Worm (Caenorhabditis elegans) whole organism, mixed stage, embryonic: Measurements from ENCODE around the gene C25D7.10.

Source experiments
- M03D4.4 ChIP-seq: sonication (generic microtip); optimal IDR thresholded peaks from 2 replicates; lab custom pipeline; 2017; ENCODE audit warnings: mild to moderate bottlenecking, missing genetic modification characterization, missing compliant biosample characterization
- blmp-1 ChIP-seq: fragments of 150-350 bp; optimal IDR thresholded peaks from 2 replicates; lab custom pipeline; 2014; ENCODE audit warnings: missing biosample characterization, missing genetic modification characterization
- ceh-39 ChIP-seq: fragments of 150-350 bp; optimal IDR thresholded peaks from 2 replicates; lab custom pipeline; 2014; ENCODE audit warnings: missing biosample characterization, missing genetic modification characterization
- ceh-43 ChIP-seq: fragments of 200-800 bp; sonication (Bioruptor generic); optimal IDR thresholded peaks from 2 replicates; lab custom pipeline; 2018; ENCODE audit warnings: mild to moderate bottlenecking, missing genetic modification characterization, moderate library complexity, missing compliant biosample characterization
- ceh-83 ChIP-seq: fragments of 200-800 bp; sonication (Bioruptor generic); optimal IDR thresholded peaks from 2 replicates; lab custom pipeline; 2018; ENCODE audit warnings: mild to moderate bottlenecking, missing genetic modification characterization, missing compliant biosample characterization
- ces-1 ChIP-seq: fragments of 150-350 bp; optimal IDR thresholded peaks from 2 replicates; lab custom pipeline; 2014; ENCODE audit warnings: missing biosample characterization, missing genetic modification reagents, missing genetic modification characterization
- cnd-1 ChIP-seq: fragments of 200-800 bp; sonication (Bioruptor generic); optimal IDR thresholded peaks from 2 replicates; lab custom pipeline; 2018; ENCODE audit warnings: mild to moderate bottlenecking, missing genetic modification characterization, missing compliant biosample characterization
- drap-1 ChIP-seq: fragments of 200-800 bp; sonication (Bioruptor generic); optimal IDR thresholded peaks from 3 replicates; lab custom pipeline; 2018; ENCODE audit warnings: mild to moderate bottlenecking, missing genetic modification characterization, missing compliant biosample characterization
- elt-1 ChIP-seq: sonication (generic microtip); optimal IDR thresholded peaks from 2 replicates; lab custom pipeline; 2017; ENCODE audit warnings: missing genetic modification characterization, mild to moderate bottlenecking, missing compliant biosample characterization, antibody characterized with exemption, moderate library complexity, borderline replicate concordance; ENCODE audit not compliant: insufficient read depth
- elt-3 ChIP-seq: fragments of 150-350 bp; optimal IDR thresholded peaks from 2 replicates; lab custom pipeline; 2014; ENCODE audit warnings: missing biosample characterization, missing genetic modification characterization
- ham-2 ChIP-seq: fragments of 200-800 bp; sonication (Bioruptor generic); optimal IDR thresholded peaks from 2 replicates; lab custom pipeline; 2018; ENCODE audit warnings: mild to moderate bottlenecking, missing genetic modification characterization, missing compliant biosample characterization
- hlh-1 ChIP-seq: fragments of 150-350 bp; optimal IDR thresholded peaks from 2 replicates; lab custom pipeline; 2014; ENCODE audit warnings: missing biosample characterization, missing genetic modification reagents, missing genetic modification characterization
- lin-32 ChIP-seq: fragments of 200-800 bp; sonication (Bioruptor generic); optimal IDR thresholded peaks from 2 replicates; lab custom pipeline; 2018; ENCODE audit warnings: mild to moderate bottlenecking, missing genetic modification characterization, missing compliant biosample characterization
- mab-5 ChIP-seq: fragments of 150-350 bp; optimal IDR thresholded peaks from 2 replicates; lab custom pipeline; 2014; ENCODE audit warnings: missing biosample characterization, missing genetic modification characterization
- mep-1 ChIP-seq: fragments of 150-350 bp; optimal IDR thresholded peaks from 2 replicates; lab custom pipeline; 2017; ENCODE audit warnings: missing biosample characterization, missing genetic modification reagents, missing genetic modification characterization, inconsistent platforms
- mls-2 ChIP-seq: sonication (generic microtip); optimal IDR thresholded peaks from 2 replicates; lab custom pipeline; 2016; ENCODE audit warnings: mild to moderate bottlenecking, missing genetic modification characterization, moderate library complexity, missing compliant biosample characterization
- nhr-2 ChIP-seq: fragments of 150-350 bp; optimal IDR thresholded peaks from 2 replicates; lab custom pipeline; 2014; ENCODE audit warnings: missing biosample characterization, missing genetic modification characterization
- nhr-237 ChIP-seq: fragments of 150-350 bp; optimal IDR thresholded peaks from 2 replicates; lab custom pipeline; 2014; ENCODE audit warnings: missing biosample characterization, missing genetic modification characterization
- nhr-28 ChIP-seq: fragments of 150-350 bp; optimal IDR thresholded peaks from 2 replicates; lab custom pipeline; 2014; ENCODE audit warnings: missing biosample characterization, missing genetic modification characterization
- nhr-76 ChIP-seq: sonication (generic microtip); optimal IDR thresholded peaks from 2 replicates; lab custom pipeline; 2017; ENCODE audit warnings: missing biosample characterization, missing genetic modification characterization
- pha-4 ChIP-seq: fragments of 150-350 bp; optimal IDR thresholded peaks from 2 replicates; lab custom pipeline; 2018; ENCODE audit warnings: missing biosample characterization, missing genetic modification reagents, missing genetic modification characterization
- sem-2 ChIP-seq: fragments of 200-800 bp; sonication (Bioruptor generic); optimal IDR thresholded peaks from 2 replicates; lab custom pipeline; 2018; ENCODE audit warnings: mild to moderate bottlenecking, missing genetic modification characterization, missing compliant biosample characterization
- snpc-4 ChIP-seq: fragments of 150-350 bp; optimal IDR thresholded peaks from 2 replicates; lab custom pipeline; 2014; ENCODE audit warnings: missing biosample characterization, missing genetic modification characterization
- sptf-1 ChIP-seq: sonication (generic microtip); optimal IDR thresholded peaks from 2 replicates; lab custom pipeline; 2017; ENCODE audit warnings: mild to moderate bottlenecking, missing genetic modification characterization, moderate library complexity, missing compliant biosample characterization
- tbx-8 ChIP-seq: fragments of 200-800 bp; sonication (Bioruptor generic); optimal IDR thresholded peaks from 2 replicates; lab custom pipeline; 2018; ENCODE audit warnings: mild to moderate bottlenecking, missing genetic modification characterization, moderate library complexity, missing compliant biosample characterization
- unc-120 ChIP-seq: sonication (generic microtip); optimal IDR thresholded peaks from 2 replicates; lab custom pipeline; 2017; ENCODE audit warnings: missing genetic modification characterization, missing compliant biosample characterization; ENCODE audit not compliant: poor library complexity, severe bottlenecking
- unc-39 ChIP-seq: fragments of 150-350 bp; optimal IDR thresholded peaks from 2 replicates; lab custom pipeline; 2014; ENCODE audit warnings: missing biosample characterization, missing genetic modification characterization
- unc-62 ChIP-seq: fragments of 150-350 bp; optimal IDR thresholded peaks from 2 replicates; lab custom pipeline; 2014; ENCODE audit warnings: missing biosample characterization, missing genetic modification reagents, missing genetic modification characterization
- zip-8 ChIP-seq: fragments of 150-350 bp; optimal IDR thresholded peaks from 2 replicates; lab custom pipeline; 2014; ENCODE audit warnings: missing biosample characterization, missing genetic modification characterization
- ztf-11 ChIP-seq: fragments of 150-350 bp; optimal IDR thresholded peaks from 2 replicates; lab custom pipeline; 2014; ENCODE audit warnings: missing biosample characterization, missing genetic modification characterization

The C25D7.10 gene

DNA sequence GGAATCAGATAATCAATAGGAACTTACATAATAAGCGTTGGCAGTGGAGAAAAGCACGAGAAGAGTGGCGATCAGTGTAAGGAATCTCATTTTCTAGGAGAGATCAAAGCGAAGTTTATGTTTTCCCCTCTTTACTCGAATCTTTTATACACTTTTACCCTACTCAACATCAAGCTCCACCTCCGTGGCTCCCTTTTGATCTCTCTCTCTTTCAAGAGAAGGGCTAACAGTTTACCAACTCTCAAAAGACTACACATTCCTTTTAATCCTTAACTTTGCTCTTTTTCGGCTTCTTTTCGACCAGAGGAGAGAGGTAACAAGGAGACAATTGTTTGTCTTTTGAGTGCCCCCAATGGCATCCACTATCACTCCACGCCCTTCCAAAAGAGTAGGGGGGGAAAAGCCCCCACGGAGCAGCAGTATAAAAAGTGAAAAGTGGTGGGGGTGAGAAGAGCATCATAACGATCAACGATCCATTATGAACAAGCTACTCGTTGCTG, 20.0 kb downstream of the C25D7.10 start, which contains the start of the genes C01G10.15 and C01G10.6:
Gene C01G10.15, minus strand, starts transcription at position 101 of the 500 bp plus-strand sequence.
Gene C01G10.6, plus strand, starts transcription at position 450 of the 500 bp plus-strand sequence.
- no peak for TF ChIP-seq unc-39 (tag; lab: Kevin White, UChicago)
- no peak for TF ChIP-seq drap-1
- no peak for TF ChIP-seq elt-1 (tag; lab: Kevin White, UChicago)
- TF ChIP-seq M03D4.4 (tag; lab: Kevin White, UChicago): no peak
- TF ChIP-seq hlh-1 (tag; lab: Kevin White, UChicago): no peak
- TF ChIP-seq elt-3 (tag; lab: Kevin White, UChicago): no peak
- TF ChIP-seq tbx-8 (GFP tag; lab: Kevin White, UChicago): no peak
- TF ChIP-seq unc-62 (GFP tag; lab: Kevin White, UChicago): no peak
- TF ChIP-seq sptf-1 (tag; lab: Kevin White, UChicago): no peak
- no peak for TF ChIP-seq blmp-1 (tag; lab: Kevin White, UChicago)
- no peak for TF ChIP-seq zip-8 (tag; lab: Kevin White, UChicago)
- TF ChIP-seq sem-2 (GFP tag; lab: Kevin White, UChicago): no peak
- no peak for TF ChIP-seq nhr-237 (tag; lab: Kevin White, UChicago)
- TF ChIP-seq ces-1 (GFP tag; lab: Kevin White, UChicago): no peak
- TF ChIP-seq ztf-11: no peak
- TF ChIP-seq mls-2 (tag; lab: Kevin White, UChicago): no peak
- no peak for TF ChIP-seq ceh-43 (GFP tag; lab: Kevin White, UChicago)
- no peak for TF ChIP-seq mep-1
- no peak for TF ChIP-seq pha-4 (tag; lab: Kevin White, UChicago)
- TF ChIP-seq lin-32 (GFP tag; lab: Kevin White, UChicago): no peak

DNA sequence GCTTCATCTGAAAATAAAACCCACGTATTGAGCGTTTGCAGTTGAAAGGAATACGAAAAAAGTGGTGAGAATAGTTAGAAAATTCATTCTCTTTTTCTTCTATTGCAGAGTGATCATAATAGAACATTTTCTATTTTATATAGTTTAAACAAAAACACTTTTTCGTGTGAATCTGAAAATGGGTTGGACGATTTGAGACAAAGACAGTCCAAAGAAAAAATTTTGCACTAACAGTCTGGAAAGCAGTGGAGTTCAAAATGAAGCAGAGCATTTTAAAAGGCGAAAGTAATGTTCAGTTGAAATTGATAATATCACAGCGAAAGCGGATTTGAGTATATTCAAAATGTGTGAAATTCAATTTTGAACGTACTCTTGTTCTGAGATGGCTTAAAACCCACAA, 21.3 kb downstream of the C25D7.10 start, which contains the start of gene C01G10.18:
Gene C01G10.18, minus strand, starts transcription at position 101 of the 400 bp plus-strand sequence.
- TF ChIP-seq hlh-1 (tag; lab: Kevin White, UChicago): no peak
- TF ChIP-seq sem-2 (GFP tag; lab: Kevin White, UChicago): no peak
- no peak for TF ChIP-seq elt-3 (tag; lab: Kevin White, UChicago)
- no peak for TF ChIP-seq ceh-83
- TF ChIP-seq nhr-28 (tag; lab: Kevin White, UChicago): no peak
- no peak for TF ChIP-seq sptf-1 (tag; lab: Kevin White, UChicago)
- no peak for TF ChIP-seq ztf-11
- TF ChIP-seq blmp-1 (tag; lab: Kevin White, UChicago): no peak
- TF ChIP-seq mep-1: no peak
- no peak for TF ChIP-seq ham-2 (GFP tag; lab: Kevin White, UChicago)
- no peak for TF ChIP-seq unc-39 (tag; lab: Kevin White, UChicago)
- no peak for TF ChIP-seq pha-4 (tag; lab: Kevin White, UChicago)
- no peak for TF ChIP-seq snpc-4 (tag; lab: Kevin White, UChicago)
- TF ChIP-seq unc-120 (tag; lab: Kevin White, UChicago): no peak
- no peak for TF ChIP-seq ceh-39 (tag; lab: Kevin White, UChicago)
- TF ChIP-seq nhr-76: no peak
- TF ChIP-seq zip-8 (tag; lab: Kevin White, UChicago): no peak
- TF ChIP-seq, all 35 proteins: peak for 0

DNA sequence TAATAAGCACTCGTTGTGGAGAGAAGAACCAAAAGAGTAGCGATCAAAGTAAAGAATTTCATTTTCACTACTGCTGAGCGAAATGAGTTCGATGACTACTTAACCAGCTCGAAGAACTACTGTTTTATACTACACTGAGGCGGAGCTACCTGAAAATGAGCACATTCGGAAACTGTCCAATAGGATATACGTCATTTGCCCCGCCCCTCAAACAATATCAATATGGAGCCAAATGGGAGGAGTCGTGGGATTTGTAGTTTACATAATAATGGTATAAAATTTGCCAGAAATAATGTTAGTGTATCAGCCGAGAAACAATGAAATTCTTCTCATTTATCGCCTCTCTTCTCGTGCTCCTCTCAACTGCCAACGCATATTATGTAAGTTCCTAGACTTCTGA, 22.2 kb downstream of the C25D7.10 start, which contains the start of the genes C01G10.5 and C01G10.4:
Gene C01G10.5, minus strand, starts transcription at position 101 of the 400 bp plus-strand sequence.
Gene C01G10.4, plus strand, starts transcription at position 303 of the 400 bp plus-strand sequence.
- TF ChIP-seq nhr-2 (tag; lab: Kevin White, UChicago): no peak
- no peak for TF ChIP-seq lin-32 (GFP tag; lab: Kevin White, UChicago)
- no peak for TF ChIP-seq ceh-39 (tag; lab: Kevin White, UChicago)
- TF ChIP-seq snpc-4 (tag; lab: Kevin White, UChicago): no peak

DNA sequence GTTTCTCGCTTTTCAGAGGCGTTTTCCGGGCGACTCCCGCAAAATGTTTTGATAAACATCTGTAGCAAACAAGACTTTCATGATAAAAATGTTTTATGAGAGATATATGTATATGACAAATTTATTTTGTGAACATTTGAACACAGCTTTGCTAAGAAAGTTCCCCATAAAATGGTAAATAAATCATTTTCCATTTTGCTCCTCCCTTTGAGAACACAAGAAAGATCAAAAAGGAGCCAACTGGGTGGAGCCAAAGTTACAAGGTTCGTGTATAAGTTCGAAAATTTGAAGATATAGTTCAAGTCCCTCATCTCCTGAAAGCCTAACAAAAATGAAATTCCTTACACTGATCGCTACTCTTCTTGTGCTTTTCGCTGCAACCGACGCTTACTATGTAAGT, 23.2 kb downstream of the C25D7.10 start, which contains the start of gene C01G10.17:
Gene C01G10.17, plus strand, starts transcription at position 301 of the 400 bp plus-strand sequence.
- TF ChIP-seq cnd-1 (tag; lab: Kevin White, UChicago): no peak
- TF ChIP-seq ces-1 (GFP tag; lab: Kevin White, UChicago): no peak
- no peak for TF ChIP-seq blmp-1 (tag; lab: Kevin White, UChicago)
- no peak for TF ChIP-seq sptf-1 (tag; lab: Kevin White, UChicago)
- TF ChIP-seq mab-5 (tag; lab: Kevin White, UChicago): no peak
- TF ChIP-seq lin-32 (GFP tag; lab: Kevin White, UChicago): no peak
